Fruit fly (Drosophila melanogaster): ENCODE data around the gene glec.

DNA sequence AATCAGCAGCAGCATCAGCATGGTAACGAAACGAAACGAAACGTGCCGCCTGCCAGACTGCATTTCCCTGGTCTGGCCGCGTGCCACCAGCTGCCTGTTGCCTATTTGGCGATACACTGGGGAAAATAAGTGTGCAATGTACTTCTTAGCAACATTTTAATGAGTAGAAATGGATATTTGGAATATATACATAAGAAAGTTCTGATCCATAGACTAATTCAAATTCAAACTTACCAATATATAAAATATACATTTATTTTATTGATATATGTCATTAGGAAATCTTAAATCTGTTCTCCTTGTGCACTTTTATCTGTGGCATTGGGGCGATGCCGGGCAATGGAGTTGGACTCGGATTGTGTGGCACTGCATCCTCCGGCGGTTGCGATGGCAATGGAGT, 37.9 kb upstream of the glec start:
- TF ChIP-seq psq (optimal IDR thresholded peaks at IDR 0.05) = no peak
- TF ChIP-seq insv (optimal IDR thresholded peaks at IDR 0.05) = no peak
- no peak for TF ChIP-seq h (optimal IDR thresholded peaks at IDR 0.05)
